2 worm cellular contexts compared by ENCODE assay signal in the genomic region with DNA sequence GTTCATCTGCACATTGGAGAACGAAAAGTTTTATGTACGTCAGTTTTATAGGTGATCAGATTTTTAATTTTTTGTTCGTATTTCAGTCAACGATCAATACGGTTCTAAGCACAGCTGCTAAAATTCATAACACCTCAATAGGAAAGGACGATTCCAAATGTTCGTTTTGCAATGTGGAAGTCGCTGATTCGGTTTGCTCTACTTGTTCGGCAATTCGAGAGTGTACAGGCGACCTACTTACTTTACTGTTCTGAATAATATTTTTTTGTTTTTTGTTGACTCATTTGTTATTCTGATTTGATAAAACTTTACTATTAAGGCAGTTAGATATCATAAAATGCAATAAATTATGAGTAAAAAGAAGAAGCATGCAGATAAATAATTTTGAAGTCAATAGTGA.
TF ChIP-seq lines count a peak whose summit lies in the region.

No protein-coding gene starts in this region.

TF ChIP-seq in whole organism, L4 larva, 104 proteins besides CTCF, POLR2A, EP300 and RAD21:
- no peak for TF ChIP-seq ces-1 (GFP tag; optimal IDR thresholded peaks at IDR 0.05; lab: Kevin White, UChicago)
- 0 out of 2 replicates have a peak, but pooled peaks have one; percentile 38 for TF ChIP-seq arid-1 (GFP tag; conservative IDR thresholded peaks at IDR 0.05; lab: Robert Waterston, UW)
- peak; percentile 26 for TF ChIP-seq F49E8.2 (tag; optimal IDR thresholded peaks at IDR 0.05; lab: Kevin White, UChicago; ENCODE audit: borderline replicate concordance)

TF ChIP-seq in whole organism, young adult, 124 proteins besides CTCF, POLR2A, EP300 and RAD21:
- TF ChIP-seq C17E4.6 (GFP tag; IDR thresholded peaks at IDR 0.05; lab: Robert Waterston, UW) = 0 out of 2 replicates have a peak, but pooled peaks have one; percentile 43
- TF ChIP-seq rpc-1 (optimal IDR thresholded peaks at IDR 0.05; lab: Kevin White, UChicago) = no peak
- no peak for TF ChIP-seq rpc-1 (tag; optimal IDR thresholded peaks at IDR 0.05; lab: Kevin White, UChicago)
- no peak for TF ChIP-seq tlf-1 (GFP tag; optimal IDR thresholded peaks at IDR 0.05; lab: Kevin White, UChicago)
- no peak for TF ChIP-seq lsl-1 (GFP tag; optimal IDR thresholded peaks at IDR 0.05; lab: Kevin White, UChicago)
- TF ChIP-seq hsf-1 (GFP tag; IDR thresholded peaks at IDR 0.05; lab: Robert Waterston, UW) = 0 out of 2 replicates have a peak, but pooled peaks have one; percentile 43
- no peak for TF ChIP-seq F10E7.11 (tag; optimal IDR thresholded peaks at IDR 0.05; lab: Kevin White, UChicago)
- no peak for TF ChIP-seq tbx-9 (tag; optimal IDR thresholded peaks at IDR 0.05; lab: Kevin White, UChicago; ENCODE audit: borderline replicate concordance)
- TF ChIP-seq B0336.3 (GFP tag; IDR thresholded peaks at IDR 0.05; lab: Robert Waterston, UW) = peak; percentile 29; the same call in 1 of the 2 replicates
- peak; percentile 59 for TF ChIP-seq hrde-1 (tag; optimal IDR thresholded peaks at IDR 0.05; lab: Kevin White, UChicago; ENCODE audit: borderline replicate concordance)
- no peak; the same call in 1 of the 2 replicates for TF ChIP-seq ekl-4 (GFP tag; IDR thresholded peaks at IDR 0.05; lab: Robert Waterston, UW)
- no peak for TF ChIP-seq ceh-79 (tag; optimal IDR thresholded peaks at IDR 0.05; lab: Kevin White, UChicago)
- TF ChIP-seq nhr-27 (tag; optimal IDR thresholded peaks at IDR 0.05; lab: Kevin White, UChicago) = no peak
- TF ChIP-seq lin-54 (GFP tag; optimal IDR thresholded peaks at IDR 0.05; lab: Kevin White, UChicago) = peak; percentile 16
- TF ChIP-seq T26A5.8 (tag; optimal IDR thresholded peaks at IDR 0.05; lab: Kevin White, UChicago) = no peak
- no peak for TF ChIP-seq sdz-38 (tag; optimal IDR thresholded peaks at IDR 0.05; lab: Kevin White, UChicago)
- TF ChIP-seq D2030.7 (GFP tag; IDR thresholded peaks at IDR 0.05; lab: Robert Waterston, UW) = 0 out of 2 replicates have a peak, but pooled peaks have one; percentile 12
- peak; percentile 27; the same call in 1 of the 2 replicates for TF ChIP-seq lin-26 (GFP tag; IDR thresholded peaks at IDR 0.05; lab: Robert Waterston, UW)
- TF ChIP-seq madf-6 (GFP tag; IDR thresholded peaks at IDR 0.05; lab: Robert Waterston, UW) = peak; percentile 58
- peak; percentile 5 for TF ChIP-seq him-1 (tag; optimal IDR thresholded peaks at IDR 0.05; lab: Kevin White, UChicago)
- TF ChIP-seq zfh-2 (GFP tag; conservative IDR thresholded peaks at IDR 0.05; lab: Robert Waterston, UW) = no peak
- TF ChIP-seq dox-1 (GFP tag; IDR thresholded peaks at IDR 0.05; lab: Robert Waterston, UW) = no peak
- no peak for TF ChIP-seq ceh-100 (GFP tag; IDR thresholded peaks at IDR 0.05; lab: Robert Waterston, UW)
- no peak for TF ChIP-seq madf-8 (GFP tag; conservative IDR thresholded peaks at IDR 0.05; lab: Robert Waterston, UW)
- no peak for TF ChIP-seq fkh-3 (tag; optimal IDR thresholded peaks at IDR 0.05; lab: Kevin White, UChicago)
- no peak for TF ChIP-seq F22D6.2 (tag; optimal IDR thresholded peaks at IDR 0.05; lab: Kevin White, UChicago)
- TF ChIP-seq mxl-1 (tag; optimal IDR thresholded peaks at IDR 0.05; lab: Kevin White, UChicago) = peak; percentile 10
- TF ChIP-seq F33H1.4 (GFP tag; IDR thresholded peaks at IDR 0.05; lab: Robert Waterston, UW) = no peak
- TF ChIP-seq F37B4.10 (GFP tag; IDR thresholded peaks at IDR 0.05; lab: Robert Waterston, UW) = no peak
